Worm (Caenorhabditis elegans) whole organism, young adult: ENCODE data around the gene T08A9.13.

Experiments used
- attf-3 ChIP-seq: fragments of 200-800 bp; sonication (Bioruptor generic); conservative IDR thresholded peaks from 2 replicates; pipeline ENCODE4 v1.3.6; 2022; ENCODE audit warnings: missing genetic modification reagents, missing genetic modification characterization, missing compliant biosample characterization
- lin-54 ChIP-seq: fragments of 200-800 bp; sonication (Bioruptor generic); optimal IDR thresholded peaks from 2 replicates; lab custom pipeline; 2018; ENCODE audit warnings: mild to moderate bottlenecking, missing genetic modification characterization, missing compliant biosample characterization
- lsy-27 ChIP-seq: sonication (generic microtip); optimal IDR thresholded peaks from 2 replicates; lab custom pipeline; 2017; ENCODE audit warnings: missing genetic modification characterization, mild to moderate bottlenecking, missing compliant biosample characterization, antibody characterized with exemption, missing genotype, borderline replicate concordance; ENCODE audit not compliant: insufficient read depth
- nfya-2 ChIP-seq: fragments of 200-800 bp; sonication (Bioruptor generic); IDR thresholded peaks from 2 replicates; pipeline ENCODE4 v1.3.6; 2022; ENCODE audit warnings: missing genetic modification reagents, missing genetic modification characterization, missing compliant biosample characterization
- pha-4 ChIP-seq: fragments of 150-350 bp; sonication (generic microtip); optimal IDR thresholded peaks from 2 replicates; lab custom pipeline; 2014; ENCODE audit warnings: missing biosample characterization, missing genetic modification reagents, missing genetic modification characterization
- sea-2 ChIP-seq: fragments of 200-800 bp; sonication (Bioruptor generic); IDR thresholded peaks from 2 replicates; pipeline ENCODE4 v1.3.6; 2022; ENCODE audit warnings: missing genetic modification characterization, missing compliant biosample characterization

ce11 chrX:7271968-7272367 lies 50.3 kb downstream of the T08A9.13 start, which contains the start of gene F46H5.11:
- TF ChIP-seq nfya-2 (GFP tag; lab: Robert Waterston, UW) = no peak
- TF ChIP-seq lsy-27 = no peak
- TF ChIP-seq sea-2 = no peak
- TF ChIP-seq attf-3 (GFP tag; lab: Robert Waterston, UW) = no peak
- TF ChIP-seq pha-4 (tag; lab: Kevin White, UChicago) = no peak
- no peak for TF ChIP-seq lin-54
